Worm (Caenorhabditis elegans) whole organism, L4 larva: Measurements from ENCODE around the gene F20B6.9.

Experiments
- F10B5.3 ChIP-seq: sonication (generic microtip); optimal IDR thresholded peaks from 2 replicates; lab custom pipeline; 2016; ENCODE audit warnings: mild to moderate bottlenecking, missing genetic modification characterization, missing compliant biosample characterization
- F44E2.7 ChIP-seq: fragments of 200-800 bp; sonication (Bioruptor generic); IDR thresholded peaks from 2 replicates; pipeline ENCODE4 v2.1.2; 2022; ENCODE audit warnings: missing genetic modification characterization, missing compliant biosample characterization
- F49E8.2 ChIP-seq: sonication (generic microtip); optimal IDR thresholded peaks from 2 replicates; lab custom pipeline; 2016; ENCODE audit warnings: missing compliant biosample characterization, mild to moderate bottlenecking, missing genetic modification characterization, borderline replicate concordance
- T26A8.4 ChIP-seq: fragments of 200-800 bp; sonication (Bioruptor generic); IDR thresholded peaks from 2 replicates; pipeline ENCODE4 v1.3.6; 2022; ENCODE audit warnings: missing genetic modification characterization, missing compliant biosample characterization
- Y105C5A.15 ChIP-seq: fragments of 200-800 bp; sonication (Bioruptor generic); IDR thresholded peaks from 2 replicates; pipeline ENCODE4 v1.3.6; 2022; ENCODE audit warnings: missing genetic modification characterization, missing compliant biosample characterization
- Y48G9A.11 ChIP-seq: fragments of 200-800 bp; sonication (Bioruptor generic); IDR thresholded peaks from 2 replicates; pipeline ENCODE4 v1.3.6; 2022; ENCODE audit warnings: missing genetic modification reagents, missing genetic modification characterization, missing compliant biosample characterization
- Y5F2A.4 ChIP-seq: fragments of 200-800 bp; sonication (Bioruptor generic); optimal IDR thresholded peaks from 2 replicates; lab custom pipeline; 2018; ENCODE audit warnings: mild to moderate bottlenecking, missing genetic modification characterization, missing compliant biosample characterization
- ZK337.2 ChIP-seq: fragments of 200-800 bp; sonication (Bioruptor generic); IDR thresholded peaks from 2 replicates; pipeline ENCODE4 v1.3.6; 2022; ENCODE audit warnings: missing genetic modification reagents, missing genetic modification characterization, missing compliant biosample characterization
- aly-2 ChIP-seq: sonication (generic microtip); optimal IDR thresholded peaks from 2 replicates; lab custom pipeline; 2018; ENCODE audit warnings: missing biosample characterization, missing genetic modification characterization
- arid-1 ChIP-seq: fragments of 200-800 bp; sonication (Bioruptor generic); conservative IDR thresholded peaks from 2 replicates; pipeline ENCODE4 v1.3.6; 2022; ENCODE audit warnings: missing genetic modification reagents, missing genetic modification characterization, missing compliant biosample characterization
- attf-4 ChIP-seq: sonication (generic microtip); optimal IDR thresholded peaks from 3 replicates; lab custom pipeline; 2017; ENCODE audit warnings: missing biosample characterization, missing genetic modification characterization
- ceh-20 ChIP-seq: fragments of 200-800 bp; sonication (Bioruptor generic); IDR thresholded peaks from 2 replicates; pipeline ENCODE4 v1.3.6; 2022; ENCODE audit warnings: missing genetic modification reagents, missing genetic modification characterization, missing compliant biosample characterization
- ceh-32 ChIP-seq: sonication (generic microtip); optimal IDR thresholded peaks from 2 replicates; lab custom pipeline; 2016; ENCODE audit warnings: mild to moderate bottlenecking, missing genetic modification characterization, missing compliant biosample characterization; ENCODE audit not compliant: poor library complexity
- ceh-62 ChIP-seq: sonication (generic microtip); optimal IDR thresholded peaks from 2 replicates; lab custom pipeline; 2017; ENCODE audit warnings: missing biosample characterization, missing genetic modification characterization
- daf-12 ChIP-seq: fragments of 150-350 bp; optimal IDR thresholded peaks from 2 replicates; lab custom pipeline; 2014; ENCODE audit warnings: missing biosample characterization, missing genetic modification reagents, missing genetic modification characterization
- daf-16 ChIP-seq, 3 experiments: sonication (generic microtip); optimal IDR thresholded peaks; 2 replicates each; lab custom pipeline; 2016 to 2017; ENCODE audit warnings: missing genetic modification characterization in 3 of 3, missing genetic modification reagents in 3 of 3, mild to moderate bottlenecking in 2 of 3, missing compliant biosample characterization in 2 of 3, missing biosample characterization in 1 of 3, moderate library complexity in 1 of 3
- dmd-8 ChIP-seq: fragments of 200-800 bp; sonication (Bioruptor generic); IDR thresholded peaks from 2 replicates; pipeline ENCODE4 v1.3.6; 2022; ENCODE audit warnings: missing genetic modification characterization, missing compliant biosample characterization
- egl-27 ChIP-seq: sonication (generic microtip); optimal IDR thresholded peaks from 3 replicates; lab custom pipeline; 2017; ENCODE audit warnings: missing biosample characterization, missing genetic modification reagents, missing genetic modification characterization
- egl-43 ChIP-seq: fragments of 200-800 bp; sonication (Bioruptor generic); IDR thresholded peaks from 2 replicates; pipeline ENCODE4 v1.3.6; 2022; ENCODE audit warnings: missing genetic modification reagents, missing genetic modification characterization, missing compliant biosample characterization
- fos-1 ChIP-seq: fragments of 150-350 bp; optimal IDR thresholded peaks from 2 replicates; lab custom pipeline; 2014; ENCODE audit warnings: missing biosample characterization, missing genetic modification characterization
- hlh-30 ChIP-seq: sonication (generic microtip); optimal IDR thresholded peaks from 2 replicates; lab custom pipeline; 2017; ENCODE audit warnings: antibody characterized with exemption, mild to moderate bottlenecking, missing genetic modification characterization, missing compliant biosample characterization; ENCODE audit not compliant: insufficient read depth
- hmg-1.1 ChIP-seq: fragments of 200-800 bp; sonication (Bioruptor generic); IDR thresholded peaks from 2 replicates; pipeline ENCODE4 v1.3.6; 2022; ENCODE audit warnings: missing genetic modification reagents, missing genetic modification characterization, missing compliant biosample characterization
- jun-1 ChIP-seq: fragments of 150-350 bp; optimal IDR thresholded peaks from 2 replicates; lab custom pipeline; 2014; ENCODE audit warnings: missing biosample characterization, missing genetic modification reagents, missing genetic modification characterization
- lin-1 ChIP-seq: fragments of 200-800 bp; sonication (Bioruptor generic); IDR thresholded peaks from 2 replicates; pipeline ENCODE4 v1.3.6; 2022; ENCODE audit warnings: missing genetic modification reagents, missing genetic modification characterization, missing compliant biosample characterization
- lin-13 ChIP-seq: fragments of 150-350 bp; optimal IDR thresholded peaks from 2 replicates; lab custom pipeline; 2014; ENCODE audit warnings: missing biosample characterization, missing genetic modification reagents, missing genetic modification characterization
- lin-15B ChIP-seq: fragments of 150-350 bp; sonication (generic microtip); optimal IDR thresholded peaks from 3 replicates; lab custom pipeline; 2014; ENCODE audit warnings: missing biosample characterization, missing genetic modification characterization
- lin-29 ChIP-seq: fragments of 200-800 bp; sonication (Bioruptor generic); IDR thresholded peaks from 2 replicates; pipeline ENCODE4 v1.3.6; 2022; ENCODE audit warnings: missing genetic modification reagents, missing genetic modification characterization, missing compliant biosample characterization
- lin-38 ChIP-seq: fragments of 200-800 bp; sonication (Bioruptor generic); IDR thresholded peaks from 2 replicates; pipeline ENCODE4 v1.3.6; 2022; ENCODE audit warnings: missing genetic modification reagents, missing genetic modification characterization, missing compliant biosample characterization
- lin-39 ChIP-seq: fragments of 150-350 bp; optimal IDR thresholded peaks from 2 replicates; lab custom pipeline; 2014; ENCODE audit warnings: missing biosample characterization, missing genetic modification reagents, missing genetic modification characterization
- lir-3 ChIP-seq: sonication (generic microtip); optimal IDR thresholded peaks from 2 replicates; lab custom pipeline; 2016; ENCODE audit warnings: mild to moderate bottlenecking, missing genetic modification characterization, missing compliant biosample characterization
- lsy-2 ChIP-seq, 2 experiments: fragments of 150-350 bp in 1 of 2; sonication (generic microtip) in 1 of 2; optimal IDR thresholded peaks; 2 replicates each; lab custom pipeline; 2014 to 2017; ENCODE audit warnings: missing biosample characterization in 2 of 2, missing genetic modification characterization in 2 of 2
- madf-5 ChIP-seq, 2 experiments: fragments of 200-800 bp; sonication (Bioruptor generic); IDR thresholded peaks; 2 replicates each; pipeline ENCODE4 v1.3.6; 2022; ENCODE audit warnings: missing compliant biosample characterization in 2 of 2, missing genetic modification characterization in 2 of 2
- mep-1 ChIP-seq: fragments of 150-350 bp; sonication (generic microtip); optimal IDR thresholded peaks from 3 replicates; lab custom pipeline; 2014; ENCODE audit warnings: missing biosample characterization, missing genetic modification characterization
- mes-2 ChIP-seq: sonication (generic microtip); optimal IDR thresholded peaks from 2 replicates; lab custom pipeline; 2016; ENCODE audit warnings: missing genotype, mild to moderate bottlenecking, missing genetic modification characterization, missing compliant biosample characterization; ENCODE audit not compliant: poor library complexity, severe bottlenecking
- mxl-3 ChIP-seq: fragments of 200-800 bp; sonication (Bioruptor generic); optimal IDR thresholded peaks from 2 replicates; lab custom pipeline; 2018; ENCODE audit warnings: mild to moderate bottlenecking, missing genetic modification characterization, missing compliant biosample characterization
- nhr-11 ChIP-seq: fragments of 150-350 bp; optimal IDR thresholded peaks from 2 replicates; lab custom pipeline; 2014; ENCODE audit warnings: missing biosample characterization, missing genetic modification characterization
- nhr-41 ChIP-seq: fragments of 200-800 bp; sonication (Bioruptor generic); IDR thresholded peaks from 2 replicates; pipeline ENCODE4 v1.3.6; 2022; ENCODE audit warnings: missing genetic modification reagents, missing genetic modification characterization, missing compliant biosample characterization
- nhr-48 ChIP-seq: sonication (generic microtip); optimal IDR thresholded peaks from 2 replicates; lab custom pipeline; 2016; ENCODE audit warnings: mild to moderate bottlenecking, missing genetic modification characterization, missing compliant biosample characterization
- php-3 ChIP-seq: fragments of 200-800 bp; sonication (Bioruptor generic); IDR thresholded peaks from 2 replicates; pipeline ENCODE4 v1.3.6; 2022; ENCODE audit warnings: missing genetic modification reagents, missing genetic modification characterization, missing compliant biosample characterization
- saeg-2 ChIP-seq: fragments of 200-800 bp; sonication (Bioruptor generic); IDR thresholded peaks from 2 replicates; pipeline ENCODE4 v1.3.6; 2022; ENCODE audit warnings: missing genetic modification reagents, missing genetic modification characterization, missing compliant biosample characterization
- sdz-12 ChIP-seq: fragments of 200-800 bp; sonication (Bioruptor generic); optimal IDR thresholded peaks from 2 replicates; lab custom pipeline; 2018; ENCODE audit warnings: mild to moderate bottlenecking, missing genetic modification characterization, missing compliant biosample characterization
- set-16 ChIP-seq: fragments of 200-800 bp; sonication (Bioruptor generic); IDR thresholded peaks from 2 replicates; pipeline ENCODE4 v1.3.6; 2022; ENCODE audit warnings: missing genetic modification reagents, missing genetic modification characterization, missing compliant biosample characterization
- skn-1 ChIP-seq: fragments of 150-350 bp; optimal IDR thresholded peaks from 2 replicates; lab custom pipeline; 2014; ENCODE audit warnings: missing biosample characterization, missing genetic modification characterization
- spr-1 ChIP-seq: sonication (generic microtip); optimal IDR thresholded peaks from 2 replicates; lab custom pipeline; 2016; ENCODE audit warnings: mild to moderate bottlenecking, missing genetic modification characterization, missing compliant biosample characterization
- tra-1 ChIP-seq: fragments of 200-800 bp; sonication (Bioruptor generic); IDR thresholded peaks from 2 replicates; pipeline ENCODE4 v1.3.6; 2022; ENCODE audit warnings: missing genetic modification reagents, missing genetic modification characterization, missing compliant biosample characterization
- unc-130 ChIP-seq: sonication (generic microtip); optimal IDR thresholded peaks from 2 replicates; lab custom pipeline; 2016; ENCODE audit warnings: missing genetic modification reagents, missing genetic modification characterization, missing compliant biosample characterization
- unc-39 ChIP-seq: sonication (generic microtip); optimal IDR thresholded peaks from 2 replicates; lab custom pipeline; 2017; ENCODE audit warnings: missing biosample characterization, missing genetic modification characterization
- vab-7 ChIP-seq: fragments of 200-800 bp; sonication (Bioruptor generic); IDR thresholded peaks from 2 replicates; pipeline ENCODE4 v1.3.6; 2022; ENCODE audit warnings: missing genetic modification reagents, missing genetic modification characterization, missing compliant biosample characterization
- ztf-7 ChIP-seq: fragments of 150-350 bp; optimal IDR thresholded peaks from 2 replicates; lab custom pipeline; 2014; ENCODE audit warnings: missing biosample characterization, missing genetic modification characterization

F20B6.9 gene

DNA sequence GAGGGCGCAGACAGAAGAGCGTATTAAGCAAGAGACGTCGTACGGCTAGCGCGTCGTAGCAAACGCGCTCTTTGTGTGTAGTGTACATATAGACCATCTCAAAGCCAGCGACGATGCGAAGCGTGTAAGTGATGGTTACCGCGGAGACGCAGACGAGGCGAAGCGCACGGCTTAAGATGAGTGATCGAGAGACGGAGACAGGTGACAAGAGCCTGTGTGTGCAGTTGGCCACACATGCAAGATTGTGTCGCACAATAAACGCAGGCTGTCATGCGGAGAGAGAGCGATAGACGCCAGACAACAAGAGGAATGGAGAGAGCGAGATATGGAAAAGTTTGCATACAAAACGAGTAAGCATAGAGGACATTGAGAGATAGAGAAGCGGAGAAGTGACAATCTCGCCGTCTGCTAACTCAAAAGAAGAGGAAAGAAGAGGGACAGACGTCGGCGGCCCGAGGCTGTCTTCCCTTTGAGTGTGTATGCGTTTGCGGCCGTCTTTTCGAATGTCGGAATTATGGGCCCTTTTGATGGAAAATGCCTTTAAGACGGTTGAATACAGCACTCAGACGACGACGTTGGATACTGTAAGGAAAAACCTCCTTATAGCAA, 15.6 kb upstream of the F20B6.9 start (continued):
- TF ChIP-seq lin-15B (tag; lab: Kevin White, UChicago) (no peak), lsy-2 (tag; optimal IDR thresholded peaks at IDR 0.05; lab: Kevin White, UChicago) (peak; percentile 71 to 79), sdz-12 (GFP tag; lab: Kevin White, UChicago) (no peak), lin-29 (GFP tag; lab: Robert Waterston, UW) (peak; percentile 13; the same call in 1 of the 2 replicates), lin-39 (tag; lab: Kevin White, UChicago) (no peak), madf-5 (GFP tag; IDR thresholded peaks at IDR 0.05; lab: Robert Waterston, UW) (no peak), Y48G9A.11 (no peak), tra-1 (GFP tag; lab: Robert Waterston, UW) (no peak), fos-1 (tag; lab: Kevin White, UChicago) (no peak), lir-3 (peak; percentile 44), dmd-8 (GFP tag; lab: Robert Waterston, UW) (peak; percentile 66; the same call in 1 of the 2 replicates), T26A8.4 (GFP tag; lab: Robert Waterston, UW) (peak; percentile 92), unc-39 (tag; lab: Kevin White, UChicago) (no peak), nhr-41 (GFP tag; lab: Robert Waterston, UW) (no peak), F10B5.3 (tag; lab: Kevin White, UChicago) (peak; percentile 80), mep-1 (tag; lab: Kevin White, UChicago) (peak; percentile 61), mxl-3 (peak; percentile 74), Y5F2A.4 (GFP tag; lab: Kevin White, UChicago) (no peak), ceh-20 (GFP tag; lab: Robert Waterston, UW) (peak; percentile 88), set-16 (GFP tag; lab: Robert Waterston, UW) (peak; percentile 75), jun-1 (tag; lab: Kevin White, UChicago) (peak; percentile 32), ceh-62 (tag; lab: Kevin White, UChicago) (no peak), lin-38 (peak; percentile 47), nhr-48 (peak; percentile 88), egl-27 (tag; lab: Kevin White, UChicago) (no peak), vab-7 (GFP tag; lab: Robert Waterston, UW) (no peak), arid-1 (no peak; the same call in 1 of the 2 replicates), lin-13 (GFP tag; lab: Kevin White, UChicago) (no peak), php-3 (GFP tag; lab: Robert Waterston, UW) (peak; percentile 83), spr-1 (tag; lab: Kevin White, UChicago) (peak; percentile 85), ztf-7 (peak; percentile 88), aly-2 (tag; lab: Kevin White, UChicago) (no peak), saeg-2 (GFP tag; lab: Robert Waterston, UW) (peak; percentile 63), daf-12 (tag; lab: Kevin White, UChicago) (no peak), Y105C5A.15 (no peak), unc-130 (GFP tag; lab: Kevin White, UChicago) (peak; percentile 9), nhr-11 (tag; lab: Kevin White, UChicago) (peak; percentile 17), hlh-30 (peak; percentile 51), lin-1 (GFP tag; lab: Robert Waterston, UW) (no peak; the same call in 1 of the 2 replicates), attf-4 (tag; lab: Kevin White, UChicago) (no peak), daf-16 (GFP tag; optimal IDR thresholded peaks at IDR 0.05; lab: Kevin White, UChicago) (peak; percentile 56 to 86), daf-16 (tag; optimal IDR thresholded peaks at IDR 0.05; lab: Kevin White, UChicago) (peak; percentile 51), hmg-1.1 (GFP tag; lab: Robert Waterston, UW) (peak; percentile 98), skn-1 (no peak), egl-43 (peak; percentile 84), F44E2.7 (GFP tag; lab: Robert Waterston, UW) (0 out of 2 replicates have a peak, but pooled peaks have one; percentile 29), ZK337.2 (GFP tag; lab: Robert Waterston, UW) (no peak), F49E8.2 (tag; lab: Kevin White, UChicago) (no peak), mes-2 (peak; percentile 46), ceh-32 (tag; lab: Kevin White, UChicago) (peak; percentile 62)
